Worm (Caenorhabditis elegans) whole organism, midembryonic: Measurements from ENCODE around the gene nsph-1.1.

ENCODE experiments used
- T22C8.4 ChIP-seq: fragments of 200-800 bp; sonication (Bioruptor generic); IDR thresholded peaks from 2 replicates; pipeline ENCODE4 v1.3.6; 2022; ENCODE audit warnings: missing genetic modification characterization, missing compliant biosample characterization
- cog-1 ChIP-seq: sonication (generic microtip); optimal IDR thresholded peaks from 2 replicates; lab custom pipeline; 2016; ENCODE audit warnings: missing genetic modification characterization, missing compliant biosample characterization
- flt-1 ChIP-seq: fragments of 200-800 bp; sonication (Bioruptor generic); IDR thresholded peaks from 2 replicates; pipeline ENCODE4 v1.3.6; 2022; ENCODE audit warnings: missing genetic modification characterization, missing compliant biosample characterization
- klf-2 ChIP-seq: fragments of 200-800 bp; sonication (Bioruptor generic); conservative IDR thresholded peaks from 2 replicates; pipeline ENCODE4 v1.3.6; 2022; ENCODE audit warnings: missing genetic modification reagents, missing genetic modification characterization, missing compliant biosample characterization
- med-1 ChIP-seq: sonication (generic microtip); optimal IDR thresholded peaks from 2 replicates; lab custom pipeline; 2017; ENCODE audit warnings: missing genetic modification characterization, mild to moderate bottlenecking, missing compliant biosample characterization, antibody characterized with exemption, missing genetic modification reagents; ENCODE audit not compliant: insufficient read depth
- ref-1 ChIP-seq: fragments of 200-800 bp; sonication (Bioruptor generic); conservative IDR thresholded peaks from 2 replicates; pipeline ENCODE4 v1.3.6; 2022; ENCODE audit warnings: missing genetic modification reagents, missing genetic modification characterization, missing compliant biosample characterization
- tab-1 ChIP-seq: fragments of 200-800 bp; sonication (Bioruptor generic); IDR thresholded peaks from 2 replicates; pipeline ENCODE4 v1.3.6; 2022; ENCODE audit warnings: missing genetic modification characterization, missing compliant biosample characterization
- ztf-23 ChIP-seq: fragments of 200-800 bp; sonication (Bioruptor generic); IDR thresholded peaks from 2 replicates; pipeline ENCODE4 v1.3.6; 2022; ENCODE audit warnings: missing genetic modification reagents, missing genetic modification characterization, missing compliant biosample characterization
- ztf-29 ChIP-seq: fragments of 200-800 bp; sonication (Bioruptor generic); IDR thresholded peaks from 2 replicates; pipeline ENCODE4 v1.3.6; 2022; ENCODE audit warnings: missing genetic modification reagents, missing genetic modification characterization, missing compliant biosample characterization

DNA sequence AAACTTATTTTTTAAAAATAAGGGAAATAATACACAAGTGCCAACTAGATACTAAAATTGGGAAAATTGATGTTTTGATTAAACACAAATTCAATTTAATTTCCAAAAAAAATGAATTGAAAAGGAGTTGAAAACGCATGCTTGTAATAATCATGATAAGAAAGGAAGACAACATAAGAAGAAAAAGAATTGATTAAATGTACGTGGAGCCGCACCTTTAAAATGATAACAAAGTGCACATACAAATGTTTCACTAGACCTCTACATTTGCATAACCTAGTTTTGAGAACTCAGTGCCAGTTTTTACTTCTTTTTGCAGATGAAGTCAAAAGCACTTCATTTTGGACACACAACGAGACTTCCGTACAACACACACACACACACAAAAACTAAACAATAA is 4.8 kb upstream of the nsph-1.1 start:
- TF ChIP-seq flt-1 (GFP tag; lab: Robert Waterston, UW) = no peak
- TF ChIP-seq ztf-23 = no peak
- TF ChIP-seq med-1 (GFP tag; lab: Kevin White, UChicago) = no peak
- TF ChIP-seq tab-1 (GFP tag; lab: Robert Waterston, UW) = no peak
- TF ChIP-seq cog-1 (tag; lab: Kevin White, UChicago) = no peak
- TF ChIP-seq ref-1 (GFP tag; lab: Robert Waterston, UW) = no peak
- TF ChIP-seq T22C8.4 (GFP tag; lab: Robert Waterston, UW) = no peak
- no peak for TF ChIP-seq ztf-29 (GFP tag; lab: Robert Waterston, UW)
- TF ChIP-seq klf-2 (GFP tag; lab: Robert Waterston, UW) = no peak
